Worm (Caenorhabditis elegans) whole organism, L4 larva: Measurements from ENCODE around the gene nspe-1.

Experiments
- F10B5.3 ChIP-seq: sonication (generic microtip); optimal IDR thresholded peaks from 2 replicates; lab custom pipeline; 2016; ENCODE audit warnings: mild to moderate bottlenecking, missing genetic modification characterization, missing compliant biosample characterization
- F37D6.2 ChIP-seq: sonication (generic microtip); optimal IDR thresholded peaks from 2 replicates; lab custom pipeline; 2016; ENCODE audit warnings: mild to moderate bottlenecking, missing genetic modification characterization, missing compliant biosample characterization
- F44E2.7 ChIP-seq: fragments of 200-800 bp; sonication (Bioruptor generic); IDR thresholded peaks from 2 replicates; pipeline ENCODE4 v2.1.2; 2022; ENCODE audit warnings: missing genetic modification characterization, missing compliant biosample characterization
- R02D3.7 ChIP-seq: fragments of 150-350 bp; sonication (generic microtip); optimal IDR thresholded peaks from 3 replicates; lab custom pipeline; 2014; ENCODE audit warnings: missing biosample characterization, missing genetic modification characterization
- T20F7.1 ChIP-seq: fragments of 200-800 bp; sonication (Bioruptor generic); optimal IDR thresholded peaks from 2 replicates; lab custom pipeline; 2018; ENCODE audit warnings: mild to moderate bottlenecking, missing genetic modification characterization, missing compliant biosample characterization
- Y105C5A.15 ChIP-seq: fragments of 200-800 bp; sonication (Bioruptor generic); IDR thresholded peaks from 2 replicates; pipeline ENCODE4 v1.3.6; 2022; ENCODE audit warnings: missing genetic modification characterization, missing compliant biosample characterization
- ZK337.2 ChIP-seq: fragments of 200-800 bp; sonication (Bioruptor generic); IDR thresholded peaks from 2 replicates; pipeline ENCODE4 v1.3.6; 2022; ENCODE audit warnings: missing genetic modification reagents, missing genetic modification characterization, missing compliant biosample characterization
- aha-1 ChIP-seq: fragments of 150-350 bp; peaks from one replicate; lab custom pipeline; 2014; ENCODE audit warnings: missing biosample characterization, missing genetic modification characterization
- aly-2 ChIP-seq: sonication (generic microtip); optimal IDR thresholded peaks from 2 replicates; lab custom pipeline; 2018; ENCODE audit warnings: missing biosample characterization, missing genetic modification characterization
- attf-4 ChIP-seq: sonication (generic microtip); optimal IDR thresholded peaks from 3 replicates; lab custom pipeline; 2017; ENCODE audit warnings: missing biosample characterization, missing genetic modification characterization
- ceh-32 ChIP-seq: sonication (generic microtip); optimal IDR thresholded peaks from 2 replicates; lab custom pipeline; 2016; ENCODE audit warnings: mild to moderate bottlenecking, missing genetic modification characterization, missing compliant biosample characterization; ENCODE audit not compliant: poor library complexity
- ceh-44 ChIP-seq: fragments of 200-800 bp; sonication (Bioruptor generic); IDR thresholded peaks from 2 replicates; pipeline ENCODE4 v1.3.6; 2022; ENCODE audit warnings: missing genetic modification reagents, missing genetic modification characterization, missing compliant biosample characterization
- ceh-62 ChIP-seq: sonication (generic microtip); optimal IDR thresholded peaks from 2 replicates; lab custom pipeline; 2017; ENCODE audit warnings: missing biosample characterization, missing genetic modification characterization
- daf-19 ChIP-seq: fragments of 200-800 bp; sonication (Bioruptor generic); conservative IDR thresholded peaks from 2 replicates; pipeline ENCODE4 v1.3.6; 2022; ENCODE audit warnings: missing genetic modification characterization, missing compliant biosample characterization
- dpl-1 ChIP-seq: fragments of 150-350 bp; optimal IDR thresholded peaks from 2 replicates; lab custom pipeline; 2014; ENCODE audit warnings: missing biosample characterization, missing genetic modification reagents, missing genetic modification characterization
- fos-1 ChIP-seq: fragments of 150-350 bp; optimal IDR thresholded peaks from 2 replicates; lab custom pipeline; 2014; ENCODE audit warnings: missing biosample characterization, missing genetic modification characterization
- hif-1 ChIP-seq, 2 experiments: sonication (generic microtip); optimal IDR thresholded peaks; 2 replicates each; lab custom pipeline; 2016 to 2017; ENCODE audit warnings: missing compliant biosample characterization in 2 of 2, missing genetic modification characterization in 2 of 2, missing genetic modification reagents in 2 of 2, missing genotype in 2 of 2, mild to moderate bottlenecking in 1 of 2
- hlh-11 ChIP-seq: fragments of 200-800 bp; sonication (Bioruptor generic); optimal IDR thresholded peaks from 2 replicates; lab custom pipeline; 2018; ENCODE audit warnings: mild to moderate bottlenecking, missing genetic modification characterization, missing compliant biosample characterization
- hlh-30 ChIP-seq: sonication (generic microtip); optimal IDR thresholded peaks from 2 replicates; lab custom pipeline; 2017; ENCODE audit warnings: antibody characterized with exemption, mild to moderate bottlenecking, missing genetic modification characterization, missing compliant biosample characterization; ENCODE audit not compliant: insufficient read depth
- jun-1 ChIP-seq: fragments of 150-350 bp; optimal IDR thresholded peaks from 2 replicates; lab custom pipeline; 2014; ENCODE audit warnings: missing biosample characterization, missing genetic modification reagents, missing genetic modification characterization
- lin-15B ChIP-seq: fragments of 150-350 bp; sonication (generic microtip); optimal IDR thresholded peaks from 3 replicates; lab custom pipeline; 2014; ENCODE audit warnings: missing biosample characterization, missing genetic modification characterization
- lin-38 ChIP-seq: fragments of 200-800 bp; sonication (Bioruptor generic); IDR thresholded peaks from 2 replicates; pipeline ENCODE4 v1.3.6; 2022; ENCODE audit warnings: missing genetic modification reagents, missing genetic modification characterization, missing compliant biosample characterization
- lin-39 ChIP-seq: fragments of 150-350 bp; optimal IDR thresholded peaks from 2 replicates; lab custom pipeline; 2014; ENCODE audit warnings: missing biosample characterization, missing genetic modification reagents, missing genetic modification characterization
- mes-2 ChIP-seq: sonication (generic microtip); optimal IDR thresholded peaks from 2 replicates; lab custom pipeline; 2016; ENCODE audit warnings: missing genotype, mild to moderate bottlenecking, missing genetic modification characterization, missing compliant biosample characterization; ENCODE audit not compliant: poor library complexity, severe bottlenecking
- mxl-3 ChIP-seq: fragments of 200-800 bp; sonication (Bioruptor generic); optimal IDR thresholded peaks from 2 replicates; lab custom pipeline; 2018; ENCODE audit warnings: mild to moderate bottlenecking, missing genetic modification characterization, missing compliant biosample characterization
- nhr-102 ChIP-seq: sonication (generic microtip); optimal IDR thresholded peaks from 2 replicates; lab custom pipeline; 2016; ENCODE audit warnings: mild to moderate bottlenecking, missing genetic modification characterization, moderate library complexity, missing compliant biosample characterization
- nhr-11 ChIP-seq: fragments of 150-350 bp; optimal IDR thresholded peaks from 2 replicates; lab custom pipeline; 2014; ENCODE audit warnings: missing biosample characterization, missing genetic modification characterization
- nhr-111 ChIP-seq: fragments of 200-800 bp; sonication (Bioruptor generic); optimal IDR thresholded peaks from 2 replicates; lab custom pipeline; 2018; ENCODE audit warnings: mild to moderate bottlenecking, missing genetic modification characterization, missing compliant biosample characterization
- nhr-25 ChIP-seq: sonication (generic microtip); optimal IDR thresholded peaks from 2 replicates; lab custom pipeline; 2017; ENCODE audit warnings: missing genetic modification characterization, mild to moderate bottlenecking, missing compliant biosample characterization, antibody characterized with exemption, moderate library complexity, borderline replicate concordance; ENCODE audit not compliant: insufficient read depth
- nhr-28 ChIP-seq: fragments of 150-350 bp; optimal IDR thresholded peaks from 2 replicates; lab custom pipeline; 2014; ENCODE audit warnings: missing biosample characterization, missing genetic modification characterization
- nhr-41 ChIP-seq: fragments of 200-800 bp; sonication (Bioruptor generic); IDR thresholded peaks from 2 replicates; pipeline ENCODE4 v1.3.6; 2022; ENCODE audit warnings: missing genetic modification reagents, missing genetic modification characterization, missing compliant biosample characterization
- nhr-42 ChIP-seq: fragments of 200-800 bp; sonication (Bioruptor generic); IDR thresholded peaks from 2 replicates; pipeline ENCODE4 v1.3.6; 2022; ENCODE audit warnings: missing genetic modification characterization, missing compliant biosample characterization
- nhr-77 ChIP-seq: fragments of 150-350 bp; optimal IDR thresholded peaks from 2 replicates; lab custom pipeline; 2014; ENCODE audit warnings: missing biosample characterization, missing genetic modification characterization
- pqm-1 ChIP-seq: sonication (generic microtip); optimal IDR thresholded peaks from 2 replicates; lab custom pipeline; 2017; ENCODE audit warnings: missing biosample characterization, missing genetic modification characterization
- rbr-2 ChIP-seq: sonication (generic microtip); optimal IDR thresholded peaks from 2 replicates; lab custom pipeline; 2016; ENCODE audit warnings: missing genotype, missing genetic modification characterization, missing compliant biosample characterization
- saeg-2 ChIP-seq: fragments of 200-800 bp; sonication (Bioruptor generic); IDR thresholded peaks from 2 replicates; pipeline ENCODE4 v1.3.6; 2022; ENCODE audit warnings: missing genetic modification reagents, missing genetic modification characterization, missing compliant biosample characterization
- set-16 ChIP-seq: fragments of 200-800 bp; sonication (Bioruptor generic); IDR thresholded peaks from 2 replicates; pipeline ENCODE4 v1.3.6; 2022; ENCODE audit warnings: missing genetic modification reagents, missing genetic modification characterization, missing compliant biosample characterization
- tag-97 ChIP-seq: fragments of 200-800 bp; sonication (Bioruptor generic); IDR thresholded peaks from 2 replicates; pipeline ENCODE4 v1.3.6; 2022; ENCODE audit warnings: missing genetic modification characterization, missing compliant biosample characterization
- unc-39 ChIP-seq: sonication (generic microtip); optimal IDR thresholded peaks from 2 replicates; lab custom pipeline; 2017; ENCODE audit warnings: missing biosample characterization, missing genetic modification characterization
- unc-62 ChIP-seq, 3 experiments: fragments of 150-350 bp in 1 of 3; sonication (generic microtip); optimal IDR thresholded peaks in 2 of 3; peaks in 1 of 3; 1 replicate in 1 of 3; 2 replicates in 2 of 3; lab custom pipeline; 2014 to 2017; ENCODE audit warnings: missing biosample characterization in 3 of 3, missing genetic modification characterization in 3 of 3, missing genetic modification reagents in 3 of 3, missing genotype in 1 of 3
- vab-7 ChIP-seq: fragments of 200-800 bp; sonication (Bioruptor generic); IDR thresholded peaks from 2 replicates; pipeline ENCODE4 v1.3.6; 2022; ENCODE audit warnings: missing genetic modification reagents, missing genetic modification characterization, missing compliant biosample characterization
- zag-1 ChIP-seq: fragments of 150-350 bp; optimal IDR thresholded peaks from 2 replicates; lab custom pipeline; 2014; ENCODE audit warnings: missing biosample characterization, missing genetic modification characterization
- zfp-2 ChIP-seq: sonication (generic microtip); optimal IDR thresholded peaks from 2 replicates; lab custom pipeline; 2016; ENCODE audit warnings: mild to moderate bottlenecking, missing genetic modification characterization, missing compliant biosample characterization
- zfp-3 ChIP-seq: fragments of 200-800 bp; sonication (Bioruptor generic); conservative IDR thresholded peaks from 2 replicates; pipeline ENCODE4 v1.3.6; 2022; ENCODE audit warnings: missing genetic modification reagents, missing genetic modification characterization, missing compliant biosample characterization

nspe-1 gene

ce11 chrII:12619288-12619687 is 1.4 kb downstream of the nspe-1 start, which contains the start of gene nspe-2:
Gene nspe-2 (minus strand): TSS chrII:12619388.
- TF ChIP-seq set-16 (GFP tag; lab: Robert Waterston, UW) = no peak
- TF ChIP-seq unc-62 (GFP tag; optimal IDR thresholded peaks at IDR 0.05 in 1 of 2; lab: Kevin White, UChicago) = peak in 1 of 2 experiments; percentile 46
- TF ChIP-seq unc-62 (tag; optimal IDR thresholded peaks at IDR 0.05; lab: Kevin White, UChicago) = no peak
- TF ChIP-seq T20F7.1 (GFP tag; lab: Kevin White, UChicago) = no peak

- no peak for TF ChIP-seq attf-4 (tag; lab: Kevin White, UChicago)
- TF ChIP-seq dpl-1 (GFP tag; lab: Kevin White, UChicago) = no peak
- TF ChIP-seq nhr-28 (tag; lab: Kevin White, UChicago) = no peak
- no peak for TF ChIP-seq ceh-44 (GFP tag; lab: Robert Waterston, UW)
- TF ChIP-seq nhr-11 (tag; lab: Kevin White, UChicago) = no peak
- no peak for TF ChIP-seq ceh-62 (tag; lab: Kevin White, UChicago)
- TF ChIP-seq nhr-111 (GFP tag; lab: Kevin White, UChicago) = no peak
- no peak for TF ChIP-seq lin-15B
- TF ChIP-seq Y105C5A.15 (GFP tag; lab: Robert Waterston, UW) = no peak
- no peak for TF ChIP-seq saeg-2 (GFP tag; lab: Robert Waterston, UW)
- TF ChIP-seq ceh-32 (tag; lab: Kevin White, UChicago) = no peak
- TF ChIP-seq set-16 (GFP tag; lab: Robert Waterston, UW) = no peak
- TF ChIP-seq unc-39 (tag; lab: Kevin White, UChicago) = no peak
- TF ChIP-seq vab-7 = no peak
- no peak for TF ChIP-seq zag-1 (tag; lab: Kevin White, UChicago)
- no peak for TF ChIP-seq nhr-102 (tag; lab: Kevin White, UChicago)
- no peak for TF ChIP-seq F10B5.3 (tag; lab: Kevin White, UChicago)
- TF ChIP-seq, all 104 proteins: peak for 0
These were observed 3.1 kb downstream of the nspe-1 start, which contains the start of gene nspe-3 for ce11 chrII:12617586-12617985. Gene nspe-3 (plus strand): TSS chrII:12617886.

ce11 chrII:12616081-12616480 is 4.6 kb downstream of the nspe-1 start, which contains the start of gene nspe-6:
Gene nspe-6 (minus strand): TSS chrII:12616181.
- TF ChIP-seq T20F7.1 (GFP tag; lab: Kevin White, UChicago) (no peak), aha-1 (tag; lab: Kevin White, UChicago) (peak; percentile 10), aly-2 (tag; lab: Kevin White, UChicago) (no peak)

ce11 chrII:12615413-12615812 is 5.3 kb downstream of the nspe-1 start:
- TF ChIP-seq nhr-28 (tag; lab: Kevin White, UChicago) (peak; percentile 60), nhr-41 (no peak), zfp-3 (no peak), mes-2 (tag; lab: Kevin White, UChicago) (no peak), R02D3.7 (no peak), F44E2.7 (no peak), nhr-25 (tag; lab: Kevin White, UChicago) (no peak), nhr-111 (GFP tag; lab: Kevin White, UChicago) (no peak), F37D6.2 (tag; lab: Kevin White, UChicago) (no peak), hlh-30 (tag; lab: Kevin White, UChicago) (peak; percentile 28), ceh-62 (tag; lab: Kevin White, UChicago) (no peak), lin-39 (tag; lab: Kevin White, UChicago) (no peak), ZK337.2 (no peak), lin-15B (no peak), jun-1 (tag; lab: Kevin White, UChicago) (no peak), rbr-2 (no peak), nhr-77 (tag; lab: Kevin White, UChicago) (no peak), daf-19 (GFP tag; lab: Robert Waterston, UW) (no peak), nhr-42 (GFP tag; lab: Robert Waterston, UW) (no peak), hlh-11 (peak; percentile 16), zfp-2 (tag; lab: Kevin White, UChicago) (no peak), zag-1 (tag; lab: Kevin White, UChicago) (no peak), pqm-1 (no peak), fos-1 (tag; lab: Kevin White, UChicago) (no peak), lin-38 (GFP tag; lab: Robert Waterston, UW) (no peak), nhr-11 (tag; lab: Kevin White, UChicago) (no peak), aly-2 (tag; lab: Kevin White, UChicago) (no peak), hif-1 (tag; optimal IDR thresholded peaks at IDR 0.05; lab: Kevin White, UChicago) (peak; percentile 93 to 96), mxl-3 (GFP tag; lab: Kevin White, UChicago) (peak; percentile 85), ceh-32 (tag; lab: Kevin White, UChicago) (no peak), tag-97 (GFP tag; lab: Robert Waterston, UW) (no peak)
